Fruit fly (Drosophila melanogaster) whole organism, embryonic: Measurements from ENCODE around the gene Idua.
A peak's percentile ranks its signal among the peaks of the same experiment; 100 is the strongest.

ENCODE experiments used
- Asciz ChIP-seq: fragments of 200-800 bp; sonication (Bioruptor generic); optimal IDR thresholded peaks from 2 replicates; lab custom pipeline; 2017; ENCODE audit warnings: missing biosample characterization, mild to moderate bottlenecking, missing genetic modification characterization, missing genetic modification reagents
- Blimp-1 ChIP-seq: fragments of 200-800 bp; sonication (Bioruptor generic); optimal IDR thresholded peaks from 3 replicates; lab custom pipeline; 2018; ENCODE audit warnings: missing biosample characterization, missing genetic modification characterization, mild to moderate bottlenecking, moderate library complexity, missing genetic modification reagents
- CG10366 ChIP-seq: fragments of 200-800 bp; sonication (Bioruptor generic); IDR thresholded peaks from 2 replicates; pipeline ENCODE4 v1.3.6; 2022; ENCODE audit warnings: missing biosample characterization, missing genetic modification characterization
- CG11398 ChIP-seq: fragments of 200-800 bp; sonication (Bioruptor generic); optimal IDR thresholded peaks from 2 replicates; lab custom pipeline; 2016; ENCODE audit warnings: missing biosample characterization, missing genetic modification characterization
- CG12104 ChIP-seq: fragments of 200-800 bp; sonication (Bioruptor generic); optimal IDR thresholded peaks from 3 replicates; lab custom pipeline; 2016; ENCODE audit warnings: missing biosample characterization, missing genetic modification characterization
- CG12659 ChIP-seq: fragments of 200-800 bp; sonication (Bioruptor generic); optimal IDR thresholded peaks from 3 replicates; lab custom pipeline; 2017; ENCODE audit warnings: mild to moderate bottlenecking, missing biosample characterization, missing genetic modification reagents, missing genetic modification characterization
- CG14710 ChIP-seq: fragments of 200-800 bp; sonication (Bioruptor generic); optimal IDR thresholded peaks from 3 replicates; lab custom pipeline; 2019; ENCODE audit warnings: missing biosample characterization, mild to moderate bottlenecking, missing genetic modification characterization, moderate library complexity
- CG15269 ChIP-seq: fragments of 200-800 bp; sonication (Bioruptor generic); optimal IDR thresholded peaks from 2 replicates; lab custom pipeline; 2018; ENCODE audit warnings: missing biosample characterization, mild to moderate bottlenecking, missing genetic modification characterization, moderate library complexity
- CG17568 ChIP-seq: fragments of 200-800 bp; sonication (Bioruptor generic); optimal IDR thresholded peaks from 2 replicates; lab custom pipeline; 2018; ENCODE audit warnings: missing biosample characterization, mild to moderate bottlenecking, missing genetic modification characterization, moderate library complexity
- CG18262 ChIP-seq: fragments of 200-800 bp; optimal IDR thresholded peaks from 3 replicates; lab custom pipeline; 2019; ENCODE audit warnings: missing biosample characterization, mild to moderate bottlenecking, missing genetic modification characterization, moderate library complexity
- CG18619 ChIP-seq: fragments of 200-800 bp; sonication (Bioruptor generic); optimal IDR thresholded peaks from 3 replicates; lab custom pipeline; 2017; ENCODE audit warnings: missing biosample characterization, mild to moderate bottlenecking, missing genetic modification characterization
- CG2120 ChIP-seq: fragments of 200-800 bp; sonication (Bioruptor generic); optimal IDR thresholded peaks from 3 replicates; lab custom pipeline; 2016; ENCODE audit warnings: missing biosample characterization, missing genetic modification characterization
- CG2678 ChIP-seq: fragments of 200-800 bp; sonication (Bioruptor generic); optimal IDR thresholded peaks from 3 replicates; lab custom pipeline; 2019; ENCODE audit warnings: missing biosample characterization, mild to moderate bottlenecking, missing genetic modification characterization, moderate library complexity
- CG2889 ChIP-seq: fragments of 200-800 bp; sonication (Bioruptor generic); IDR thresholded peaks from 3 replicates; pipeline ENCODE4 v1.3.6; 2022; ENCODE audit warnings: missing biosample characterization, missing genetic modification characterization
- CG34376 ChIP-seq: fragments of 200-800 bp; sonication (Bioruptor generic); optimal IDR thresholded peaks from 2 replicates; lab custom pipeline; 2018; ENCODE audit warnings: missing biosample characterization, mild to moderate bottlenecking, missing genetic modification characterization
- D19A ChIP-seq: fragments of 200-800 bp; optimal IDR thresholded peaks from 3 replicates; lab custom pipeline; 2019; ENCODE audit warnings: missing biosample characterization, mild to moderate bottlenecking, missing genetic modification characterization, moderate library complexity
- Dip3 ChIP-seq: fragments of 200-800 bp; sonication (Bioruptor generic); optimal IDR thresholded peaks from 3 replicates; lab custom pipeline; 2016; ENCODE audit warnings: missing biosample characterization, missing genetic modification characterization
- Eip74EF ChIP-seq, 2 experiments: fragments of 200-800 bp in 1 of 2; fragments of >200 bp in 1 of 2; sonication (Bioruptor generic) in 1 of 2; optimal IDR thresholded peaks; 2 replicates each; lab custom pipeline; 2017 to 2019; ENCODE audit warnings: missing biosample characterization in 2 of 2, missing genetic modification characterization in 2 of 2, mild to moderate bottlenecking in 1 of 2, moderate library complexity in 1 of 2
- GATAe ChIP-seq: fragments of 200-800 bp; sonication (Bioruptor generic); conservative IDR thresholded peaks from 2 replicates; pipeline ENCODE4 v1.3.6; 2022; ENCODE audit warnings: missing biosample characterization, missing genetic modification characterization
- Gsc ChIP-seq: fragments of 200-800 bp; sonication (Bioruptor generic); IDR thresholded peaks from 2 replicates; pipeline ENCODE4 v1.3.6; 2022; ENCODE audit warnings: missing biosample characterization, missing genetic modification characterization
- HHEX ChIP-seq: fragments of 200-800 bp; sonication (Bioruptor generic); optimal IDR thresholded peaks from 3 replicates; lab custom pipeline; 2017; ENCODE audit warnings: missing biosample characterization, mild to moderate bottlenecking, missing genetic modification characterization, missing genetic modification reagents
- Hr51 ChIP-seq, 2 experiments: fragments of 200-800 bp; sonication (Bioruptor generic); optimal IDR thresholded peaks; 2 replicates in 1 of 2; 3 replicates in 1 of 2; lab custom pipeline; 2016 to 2018; ENCODE audit warnings: missing biosample characterization in 2 of 2, missing genetic modification characterization in 2 of 2, mild to moderate bottlenecking in 1 of 2, moderate library complexity in 1 of 2
- NFAT ChIP-seq: fragments of 200-800 bp; sonication (Bioruptor generic); IDR thresholded peaks from 2 replicates; pipeline ENCODE4 v1.3.6; 2022; ENCODE audit warnings: missing biosample characterization, missing genetic modification characterization
- Nf-YB ChIP-seq: fragments of 200-800 bp; sonication (Bioruptor generic); optimal IDR thresholded peaks from 3 replicates; lab custom pipeline; 2019; ENCODE audit warnings: missing biosample characterization, mild to moderate bottlenecking, missing genetic modification characterization, moderate library complexity
- PHDP ChIP-seq: fragments of 200-800 bp; sonication (Bioruptor generic); optimal IDR thresholded peaks from 3 replicates; lab custom pipeline; 2018; ENCODE audit warnings: missing biosample characterization, mild to moderate bottlenecking, missing genetic modification characterization, moderate library complexity
- Stat92E ChIP-seq, 3 experiments: fragments of >200 bp in 2 of 3; fragments of 200-800 bp in 1 of 3; sonication (Bioruptor generic) in 1 of 3; optimal IDR thresholded peaks; 2 replicates each; lab custom pipeline; 2017 to 2019; ENCODE audit warnings: missing biosample characterization in 3 of 3, missing genetic modification characterization in 3 of 3, mild to moderate bottlenecking in 1 of 3, moderate library complexity in 1 of 3
- Xrp1 ChIP-seq: fragments of 200-800 bp; sonication (Bioruptor generic); IDR thresholded peaks from 2 replicates; pipeline ENCODE4 v1.3.6; 2022; ENCODE audit warnings: missing biosample characterization, missing genetic modification characterization
- bigmax ChIP-seq: fragments of 200-800 bp; sonication (Bioruptor generic); optimal IDR thresholded peaks from 2 replicates; lab custom pipeline; 2018; ENCODE audit warnings: missing biosample characterization, mild to moderate bottlenecking, missing genetic modification characterization
- bsh ChIP-seq, 2 experiments: fragments of 200-800 bp; sonication (Bioruptor generic); optimal IDR thresholded peaks; 2 replicates each; lab custom pipeline; 2017 to 2018; ENCODE audit warnings: mild to moderate bottlenecking in 2 of 2, missing biosample characterization in 2 of 2, missing genetic modification characterization in 2 of 2, moderate library complexity in 1 of 2
- cas ChIP-seq: fragments of 200-800 bp; sonication (Bioruptor generic); IDR thresholded peaks from 2 replicates; pipeline ENCODE4 v1.3.6; 2022; ENCODE audit warnings: missing biosample characterization, missing genetic modification characterization
- chm ChIP-seq: fragments of 200-800 bp; sonication (Bioruptor generic); IDR thresholded peaks from 2 replicates; pipeline ENCODE4 v1.3.6; 2022; ENCODE audit warnings: missing biosample characterization, missing genetic modification characterization
- chn ChIP-seq: fragments of 200-800 bp; sonication (Bioruptor generic); optimal IDR thresholded peaks from 2 replicates; lab custom pipeline; 2016; ENCODE audit warnings: missing biosample characterization, missing genetic modification characterization
- dpn ChIP-seq, 2 experiments: fragments of 200-800 bp; sonication (Bioruptor generic); optimal IDR thresholded peaks; 3 replicates each; lab custom pipeline; 2016; ENCODE audit warnings: missing biosample characterization in 2 of 2, missing genetic modification characterization in 2 of 2
- fd3F ChIP-seq: fragments of 200-800 bp; sonication (Bioruptor generic); optimal IDR thresholded peaks from 2 replicates; lab custom pipeline; 2018; ENCODE audit warnings: missing biosample characterization, mild to moderate bottlenecking, missing genetic modification characterization, moderate library complexity
- ftz-f1 ChIP-seq: fragments of 200-800 bp; sonication (Bioruptor generic); optimal IDR thresholded peaks from 2 replicates; lab custom pipeline; 2016; ENCODE audit warnings: missing biosample characterization, missing genetic modification characterization
- gem ChIP-seq: fragments of 200-800 bp; sonication (Bioruptor generic); optimal IDR thresholded peaks from 2 replicates; lab custom pipeline; 2019; ENCODE audit warnings: missing biosample characterization, mild to moderate bottlenecking, missing genetic modification characterization, moderate library complexity
- gro ChIP-seq: fragments of 200-800 bp; sonication (Bioruptor generic); optimal IDR thresholded peaks from 2 replicates; lab custom pipeline; 2016; ENCODE audit warnings: missing biosample characterization, missing genetic modification characterization
- hkb ChIP-seq, 2 experiments: fragments of 200-800 bp in 1 of 2; fragments of >200 bp in 1 of 2; sonication (Bioruptor generic) in 1 of 2; IDR thresholded peaks in 1 of 2; optimal IDR thresholded peaks in 1 of 2; 2 replicates each; pipeline versions ENCODE4 v1.3.6 to Lab custom; 2017 to 2022; ENCODE audit warnings: missing biosample characterization in 1 of 2, missing genetic modification characterization in 1 of 2
- kah ChIP-seq: fragments of 200-800 bp; sonication (Bioruptor generic); optimal IDR thresholded peaks from 2 replicates; lab custom pipeline; 2018; ENCODE audit warnings: missing biosample characterization, mild to moderate bottlenecking, missing genetic modification characterization
- kay ChIP-seq: fragments of 200-800 bp; sonication (Bioruptor generic); optimal IDR thresholded peaks from 2 replicates; lab custom pipeline; 2016; ENCODE audit warnings: missing biosample characterization, missing genetic modification characterization
- maf-S ChIP-seq: fragments of 200-800 bp; sonication (Bioruptor generic); optimal IDR thresholded peaks from 2 replicates; lab custom pipeline; 2016; ENCODE audit warnings: missing biosample characterization, missing genetic modification characterization
- nerfin-2 ChIP-seq: fragments of 200-800 bp; sonication (Bioruptor generic); IDR thresholded peaks from 2 replicates; pipeline ENCODE4 v1.3.6; 2022; ENCODE audit warnings: missing biosample characterization, missing genetic modification characterization; ENCODE audit not compliant: partially characterized antibody
- onecut ChIP-seq: fragments of 200-800 bp; sonication (Bioruptor generic); IDR thresholded peaks from 2 replicates; pipeline ENCODE4 v1.3.6; 2022; ENCODE audit warnings: missing biosample characterization, missing genetic modification characterization
- pho ChIP-seq: fragments of 200-800 bp; sonication (Bioruptor generic); optimal IDR thresholded peaks from 2 replicates; lab custom pipeline; 2016; ENCODE audit warnings: missing biosample characterization, missing genetic modification characterization
- phol ChIP-seq: fragments of 200-800 bp; sonication (Bioruptor generic); optimal IDR thresholded peaks from 3 replicates; lab custom pipeline; 2018; ENCODE audit warnings: missing biosample characterization, mild to moderate bottlenecking, missing genetic modification characterization, moderate library complexity
- pzg ChIP-seq: fragments of 200-800 bp; sonication (Bioruptor generic); optimal IDR thresholded peaks from 3 replicates; lab custom pipeline; 2018; ENCODE audit warnings: missing biosample characterization, mild to moderate bottlenecking, missing genetic modification characterization, moderate library complexity
- schlank ChIP-seq: fragments of 200-800 bp; sonication (Bioruptor generic); optimal IDR thresholded peaks from 2 replicates; lab custom pipeline; 2018; ENCODE audit warnings: missing biosample characterization, mild to moderate bottlenecking, missing genetic modification characterization
- sens ChIP-seq: fragments of 200-800 bp; sonication (Bioruptor generic); peaks from one replicate; lab custom pipeline; 2016; ENCODE audit warnings: missing biosample characterization, missing genetic modification characterization

The Idua gene

dm6 chr2L:11066887-11067459 lies 45.9 kb downstream of the Idua start, which contains the start of gene Samuel (continued):
- TF ChIP-seq hkb (optimal IDR thresholded peaks at IDR 0.05; lab: Kevin White, UChicago) (no peak), hkb (GFP tag; IDR thresholded peaks at IDR 0.05; lab: Robert Waterston, UW) (0 out of 2 replicates have a peak, but pooled peaks have one; percentile 58), dpn (GFP tag; optimal IDR thresholded peaks at IDR 0.05; lab: Kevin White, UChicago) (no peak), nerfin-2 (GFP tag; lab: Robert Waterston, UW) (no peak), fd3F (GFP tag; lab: Kevin White, UChicago) (no peak), cas (GFP tag; lab: Robert Waterston, UW) (no peak), pzg (GFP tag; lab: Kevin White, UChicago) (no peak), kay (GFP tag; lab: Kevin White, UChicago) (no peak), schlank (tag; lab: Kevin White, UChicago) (no peak), PHDP (tag; lab: Kevin White, UChicago) (peak; percentile 28), CG17568 (GFP tag; lab: Kevin White, UChicago) (peak; percentile 45), gem (tag; lab: Kevin White, UChicago) (peak; percentile 25), Stat92E (GFP tag; optimal IDR thresholded peaks at IDR 0.05; lab: Kevin White, UChicago) (peak in 1 of 3 experiments; percentile 37), D19A (tag; lab: Kevin White, UChicago) (peak; percentile 20), Hr51 (GFP tag; optimal IDR thresholded peaks at IDR 0.05; lab: Kevin White, UChicago) (no peak), CG14710 (tag; lab: Kevin White, UChicago) (no peak), NFAT (GFP tag; lab: Robert Waterston, UW) (no peak), bsh (GFP tag; optimal IDR thresholded peaks at IDR 0.05; lab: Kevin White, UChicago) (peak in 1 of 2 experiments; percentile 34), Asciz (GFP tag; lab: Kevin White, UChicago) (no peak), CG18262 (tag; lab: Kevin White, UChicago) (peak; percentile 23), ftz-f1 (GFP tag; lab: Kevin White, UChicago) (peak; percentile 21), CG18619 (no peak), GATAe (no peak), phol (tag; lab: Kevin White, UChicago) (no peak), CG34376 (GFP tag; lab: Kevin White, UChicago) (peak; percentile 4), CG2120 (GFP tag; lab: Kevin White, UChicago) (peak; percentile 13), Gsc (GFP tag; lab: Robert Waterston, UW) (no peak), bigmax (GFP tag; lab: Kevin White, UChicago) (peak; percentile 23), Nf-YB (GFP tag; lab: Kevin White, UChicago) (peak; percentile 73), CG12659 (GFP tag; lab: Kevin White, UChicago) (peak; percentile 16), CG15269 (tag; lab: Kevin White, UChicago) (no peak), Dip3 (no peak), CG2678 (no peak), CG12104 (no peak), Blimp-1 (no peak), maf-S (GFP tag; lab: Kevin White, UChicago) (no peak), CG11398 (GFP tag; lab: Kevin White, UChicago) (no peak), gro (GFP tag; lab: Kevin White, UChicago) (peak; percentile 7), chn (GFP tag; lab: Kevin White, UChicago) (no peak), Xrp1 (0 out of 2 replicates have a peak, but pooled peaks have one; percentile 24), CG2889 (GFP tag; lab: Robert Waterston, UW) (peak; percentile 23; the same call in 1 of the 3 replicates), chm (GFP tag; lab: Robert Waterston, UW) (peak; percentile 27; the same call in 1 of the 2 replicates), Eip74EF (GFP tag; optimal IDR thresholded peaks at IDR 0.05; lab: Kevin White, UChicago) (peak in 1 of 2 experiments; percentile 61), pho (GFP tag; lab: Kevin White, UChicago) (no peak), sens (peak; percentile 78), kah (peak; percentile 85), onecut (GFP tag; lab: Robert Waterston, UW) (peak; percentile 50), CG10366 (no peak), HHEX (GFP tag; lab: Kevin White, UChicago) (peak; percentile 11)
